Worm (Caenorhabditis elegans) whole organism, L3 larva: ENCODE data around the gene pho-12.

ENCODE experiments used
- ama-1 ChIP-seq: fragments of 150-350 bp; optimal IDR thresholded peaks from 2 replicates; lab custom pipeline; 2018
- ceh-82 ChIP-seq: fragments of 150-350 bp; optimal IDR thresholded peaks from 2 replicates; lab custom pipeline; 2014; ENCODE audit warnings: missing biosample characterization, missing genetic modification characterization
- ceh-9 ChIP-seq: sonication (generic microtip); optimal IDR thresholded peaks from 2 replicates; lab custom pipeline; 2018; ENCODE audit warnings: missing biosample characterization, missing genetic modification characterization
- elt-1 ChIP-seq: fragments of 150-350 bp; optimal IDR thresholded peaks from 2 replicates; lab custom pipeline; 2014; ENCODE audit warnings: missing biosample characterization, missing genetic modification characterization
- fos-1 ChIP-seq: fragments of 150-350 bp; optimal IDR thresholded peaks from 2 replicates; lab custom pipeline; 2014; ENCODE audit warnings: missing biosample characterization, missing genetic modification characterization
- nhr-12 ChIP-seq: fragments of 150-350 bp; optimal IDR thresholded peaks from 2 replicates; lab custom pipeline; 2014; ENCODE audit warnings: missing biosample characterization, missing genetic modification characterization
- nhr-237 ChIP-seq: fragments of 150-350 bp; optimal IDR thresholded peaks from 2 replicates; lab custom pipeline; 2014; ENCODE audit warnings: missing biosample characterization, missing genetic modification characterization
- nhr-28 ChIP-seq: fragments of 150-350 bp; optimal IDR thresholded peaks from 2 replicates; lab custom pipeline; 2014; ENCODE audit warnings: missing biosample characterization, missing genetic modification characterization
- ztf-4 ChIP-seq: fragments of 150-350 bp; optimal IDR thresholded peaks from 2 replicates; lab custom pipeline; 2014; ENCODE audit warnings: missing biosample characterization, missing genetic modification characterization

DNA sequence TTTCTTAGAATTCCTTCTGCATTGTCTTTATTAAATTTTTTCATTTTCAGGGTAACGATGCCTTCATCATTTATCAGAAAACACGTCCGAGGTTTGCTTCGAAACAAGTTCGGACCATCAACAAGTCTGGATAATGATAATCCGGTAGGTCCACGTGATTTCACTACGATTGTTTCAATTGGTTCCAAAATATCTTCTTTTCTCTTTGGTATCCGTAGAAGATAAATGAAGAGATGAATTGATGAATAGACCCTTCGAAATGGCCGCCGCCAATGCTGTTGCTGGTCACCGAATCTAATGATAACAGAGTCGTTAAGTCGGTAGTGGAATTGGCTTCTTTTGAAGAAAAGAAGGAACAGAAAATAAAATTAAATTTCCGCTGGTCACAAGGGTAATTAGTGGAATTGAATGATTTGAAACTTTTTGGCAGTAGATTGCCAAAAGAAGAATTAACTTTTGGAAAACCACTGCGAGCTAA lies 10.7 kb downstream of the pho-12 start, which contains the start of gene F33G12.6:
- TF ChIP-seq nhr-28 (tag; lab: Kevin White, UChicago) (no peak), elt-1 (tag; lab: Kevin White, UChicago) (no peak), ceh-9 (tag; lab: Kevin White, UChicago) (no peak), nhr-12 (tag; lab: Kevin White, UChicago) (no peak), nhr-237 (tag; lab: Kevin White, UChicago) (no peak), ama-1 (no peak), ztf-4 (no peak), fos-1 (tag; lab: Kevin White, UChicago) (no peak), ceh-82 (tag; lab: Kevin White, UChicago) (no peak)
